Fruit fly (Drosophila melanogaster) whole organism, embryonic: Measurements from ENCODE around the gene nolo.

Experiments used
- Abd-B ChIP-seq: fragments of 200-800 bp; sonication (Bioruptor generic); optimal IDR thresholded peaks from 2 replicates; lab custom pipeline; 2018; ENCODE audit warnings: missing biosample characterization, mild to moderate bottlenecking, missing genetic modification characterization, moderate library complexity
- Adf1 ChIP-seq: fragments of 200-800 bp; sonication (Bioruptor generic); IDR thresholded peaks from 2 replicates; pipeline ENCODE4 v1.3.6; 2022; ENCODE audit warnings: missing biosample characterization, missing genetic modification characterization
- Aef1 ChIP-seq: fragments of 200-800 bp; sonication (Bioruptor generic); IDR thresholded peaks from 3 replicates; pipeline ENCODE4 v1.3.6; 2022; ENCODE audit warnings: missing biosample characterization, missing genetic modification characterization
- BEAF-32 ChIP-seq: fragments of 200-800 bp; sonication (Bioruptor generic); optimal IDR thresholded peaks from 3 replicates; lab custom pipeline; 2017; ENCODE audit warnings: missing biosample characterization, missing genetic modification characterization, mild to moderate bottlenecking, moderate library complexity, missing genetic modification reagents
- CG10565 ChIP-seq: fragments of 200-800 bp; sonication (Bioruptor generic); optimal IDR thresholded peaks from 3 replicates; lab custom pipeline; 2016; ENCODE audit warnings: missing biosample characterization, mild to moderate bottlenecking, missing genetic modification characterization
- CG11247 ChIP-seq: fragments of 200-800 bp; sonication (Bioruptor generic); IDR thresholded peaks from 2 replicates; pipeline ENCODE4 v1.3.6; 2022; ENCODE audit warnings: missing biosample characterization, missing genetic modification characterization
- CG12299 ChIP-seq: fragments of 200-800 bp; sonication (Bioruptor generic); optimal IDR thresholded peaks from 2 replicates; lab custom pipeline; 2018; ENCODE audit warnings: missing biosample characterization, mild to moderate bottlenecking, missing genetic modification characterization
- CG13894 ChIP-seq: fragments of 200-800 bp; sonication (Bioruptor generic); optimal IDR thresholded peaks from 3 replicates; lab custom pipeline; 2018; ENCODE audit warnings: missing biosample characterization, mild to moderate bottlenecking, missing genetic modification characterization, moderate library complexity
- CG15011 ChIP-seq: fragments of 200-800 bp; sonication (Bioruptor generic); optimal IDR thresholded peaks from 3 replicates; lab custom pipeline; 2018; ENCODE audit warnings: missing biosample characterization, mild to moderate bottlenecking, missing genetic modification characterization
- CG1602 ChIP-seq: fragments of 200-800 bp; sonication (Bioruptor generic); optimal IDR thresholded peaks from 3 replicates; lab custom pipeline; 2016; ENCODE audit warnings: missing biosample characterization, missing genetic modification characterization
- CG16779 ChIP-seq: fragments of 200-800 bp; sonication (Bioruptor generic); IDR thresholded peaks from 2 replicates; pipeline ENCODE4 v1.3.6; 2022; ENCODE audit warnings: missing biosample characterization, missing genetic modification characterization
- CG16815 ChIP-seq: fragments of 200-800 bp; sonication (Bioruptor generic); optimal IDR thresholded peaks from 3 replicates; lab custom pipeline; 2017; ENCODE audit warnings: missing biosample characterization, mild to moderate bottlenecking, missing genetic modification characterization
- CG17802 ChIP-seq: fragments of 200-800 bp; sonication (Bioruptor generic); optimal IDR thresholded peaks from 2 replicates; lab custom pipeline; 2018; ENCODE audit warnings: missing biosample characterization, mild to moderate bottlenecking, missing genetic modification characterization, moderate library complexity
- CG17912 ChIP-seq: fragments of 200-800 bp; sonication (Bioruptor generic); optimal IDR thresholded peaks from 2 replicates; lab custom pipeline; 2018; ENCODE audit warnings: missing biosample characterization, mild to moderate bottlenecking, missing genetic modification characterization
- CG2129 ChIP-seq: fragments of 200-800 bp; sonication (Bioruptor generic); IDR thresholded peaks from 2 replicates; pipeline ENCODE4 v1.3.6; 2022; ENCODE audit warnings: missing biosample characterization, missing genetic modification characterization; ENCODE audit not compliant: partially characterized antibody
- CG3163 ChIP-seq: fragments of 200-800 bp; sonication (Bioruptor generic); optimal IDR thresholded peaks from 3 replicates; lab custom pipeline; 2016; ENCODE audit warnings: missing biosample characterization, missing genetic modification characterization
- CG3847 ChIP-seq: fragments of 200-800 bp; sonication (Bioruptor generic); IDR thresholded peaks from 2 replicates; pipeline ENCODE4 v1.3.6; 2022; ENCODE audit warnings: missing biosample characterization, missing genetic modification characterization
- CG4328 ChIP-seq: fragments of 200-800 bp; sonication (Bioruptor generic); optimal IDR thresholded peaks from 3 replicates; lab custom pipeline; 2017; ENCODE audit warnings: missing biosample characterization, missing genetic modification reagents, missing genetic modification characterization
- CG6683 ChIP-seq: fragments of 200-800 bp; sonication (Bioruptor generic); optimal IDR thresholded peaks from 2 replicates; lab custom pipeline; 2017; ENCODE audit warnings: missing biosample characterization, mild to moderate bottlenecking, missing genetic modification characterization, missing genetic modification reagents
- CG7357 ChIP-seq: fragments of 200-800 bp; sonication (Bioruptor generic); IDR thresholded peaks from 3 replicates; pipeline ENCODE4 v1.3.6; 2022; ENCODE audit warnings: missing biosample characterization, missing genetic modification characterization
- CG7372 ChIP-seq: fragments of 200-800 bp; sonication (Bioruptor generic); IDR thresholded peaks from 2 replicates; pipeline ENCODE4 v1.3.6; 2022; ENCODE audit warnings: missing biosample characterization, missing genetic modification characterization
- CG8944 ChIP-seq: fragments of 200-800 bp; sonication (Bioruptor generic); optimal IDR thresholded peaks from 3 replicates; lab custom pipeline; 2016; ENCODE audit warnings: missing biosample characterization, missing genetic modification characterization
- CG9215 ChIP-seq: fragments of 200-800 bp; sonication (Bioruptor generic); IDR thresholded peaks from 2 replicates; pipeline ENCODE4 v1.3.6; 2022; ENCODE audit warnings: missing biosample characterization, missing genetic modification characterization
- Doc2 ChIP-seq: fragments of 200-800 bp; sonication (Bioruptor generic); IDR thresholded peaks from 2 replicates; pipeline ENCODE4 v1.3.6; 2022; ENCODE audit warnings: missing biosample characterization, missing genetic modification characterization
- Fer3 ChIP-seq: fragments of 200-800 bp; sonication (Bioruptor generic); optimal IDR thresholded peaks from 2 replicates; lab custom pipeline; 2018; ENCODE audit warnings: missing biosample characterization, mild to moderate bottlenecking, missing genetic modification characterization, moderate library complexity
- HHEX ChIP-seq: fragments of 200-800 bp; sonication (Bioruptor generic); optimal IDR thresholded peaks from 3 replicates; lab custom pipeline; 2017; ENCODE audit warnings: missing biosample characterization, mild to moderate bottlenecking, missing genetic modification characterization, missing genetic modification reagents
- Hr51 ChIP-seq, 2 experiments: fragments of 200-800 bp; sonication (Bioruptor generic); optimal IDR thresholded peaks; 2 replicates in 1 of 2; 3 replicates in 1 of 2; lab custom pipeline; 2016 to 2018; ENCODE audit warnings: missing biosample characterization in 2 of 2, missing genetic modification characterization in 2 of 2, mild to moderate bottlenecking in 1 of 2, moderate library complexity in 1 of 2
- Oaz ChIP-seq: fragments of 200-800 bp; sonication (Bioruptor generic); IDR thresholded peaks from 2 replicates; pipeline ENCODE4 v1.3.6; 2022; ENCODE audit warnings: missing biosample characterization, missing genetic modification characterization
- PHDP ChIP-seq: fragments of 200-800 bp; sonication (Bioruptor generic); optimal IDR thresholded peaks from 3 replicates; lab custom pipeline; 2018; ENCODE audit warnings: missing biosample characterization, mild to moderate bottlenecking, missing genetic modification characterization, moderate library complexity
- Ptx1 ChIP-seq: fragments of 200-800 bp; sonication (Bioruptor generic); IDR thresholded peaks from 2 replicates; pipeline ENCODE4 v1.3.6; 2022; ENCODE audit warnings: missing biosample characterization, missing genetic modification characterization
- Scr ChIP-seq: fragments of 200-800 bp; sonication (Bioruptor generic); IDR thresholded peaks from 2 replicates; pipeline ENCODE4 v1.3.6; 2022; ENCODE audit warnings: missing biosample characterization, missing genetic modification characterization; ENCODE audit not compliant: partially characterized antibody
- Side ChIP-seq: fragments of 200-800 bp; sonication (Bioruptor generic); optimal IDR thresholded peaks from 2 replicates; lab custom pipeline; 2016; ENCODE audit warnings: missing biosample characterization, missing genetic modification characterization
- Xrp1 ChIP-seq: fragments of 200-800 bp; sonication (Bioruptor generic); IDR thresholded peaks from 2 replicates; pipeline ENCODE4 v1.3.6; 2022; ENCODE audit warnings: missing biosample characterization, missing genetic modification characterization
- ap ChIP-seq: fragments of 200-800 bp; sonication (Bioruptor generic); IDR thresholded peaks from 2 replicates; pipeline ENCODE4 v1.3.6; 2022; ENCODE audit warnings: missing biosample characterization, missing genetic modification characterization
- ara ChIP-seq: fragments of 200-800 bp; sonication (Bioruptor generic); IDR thresholded peaks from 2 replicates; pipeline ENCODE4 v1.3.6; 2022; ENCODE audit warnings: missing biosample characterization, missing genetic modification characterization
- ase ChIP-seq: fragments of 200-800 bp; sonication (Bioruptor generic); IDR thresholded peaks from 3 replicates; pipeline ENCODE4 v1.3.6; 2022; ENCODE audit warnings: missing biosample characterization, missing genetic modification characterization
- br ChIP-seq: fragments of >200 bp; optimal IDR thresholded peaks from 2 replicates; lab custom pipeline; 2017
- cwo ChIP-seq: fragments of 200-800 bp; sonication (Bioruptor generic); optimal IDR thresholded peaks from 3 replicates; lab custom pipeline; 2017; ENCODE audit warnings: missing biosample characterization, missing genetic modification characterization, mild to moderate bottlenecking, moderate library complexity, missing genetic modification reagents
- dmrt11E ChIP-seq: fragments of 200-800 bp; sonication (Bioruptor generic); optimal IDR thresholded peaks from 3 replicates; lab custom pipeline; 2018; ENCODE audit warnings: missing biosample characterization, mild to moderate bottlenecking, missing genetic modification characterization, moderate library complexity
- fd3F ChIP-seq: fragments of 200-800 bp; sonication (Bioruptor generic); optimal IDR thresholded peaks from 2 replicates; lab custom pipeline; 2018; ENCODE audit warnings: missing biosample characterization, mild to moderate bottlenecking, missing genetic modification characterization, moderate library complexity
- fd64A ChIP-seq: fragments of 200-800 bp; sonication (Bioruptor generic); optimal IDR thresholded peaks from 3 replicates; lab custom pipeline; 2018; ENCODE audit warnings: missing biosample characterization, mild to moderate bottlenecking, missing genetic modification characterization
- gcm ChIP-seq: fragments of 200-800 bp; sonication (Bioruptor generic); optimal IDR thresholded peaks from 2 replicates; lab custom pipeline; 2019; ENCODE audit warnings: missing biosample characterization, mild to moderate bottlenecking, missing genetic modification characterization, moderate library complexity
- hb ChIP-seq: fragments of 200-800 bp; sonication (Bioruptor generic); IDR thresholded peaks from 3 replicates; pipeline ENCODE4 v1.3.6; 2022; ENCODE audit warnings: missing biosample characterization, missing genetic modification characterization; ENCODE audit not compliant: partially characterized antibody
- hkb ChIP-seq, 2 experiments: fragments of 200-800 bp in 1 of 2; fragments of >200 bp in 1 of 2; sonication (Bioruptor generic) in 1 of 2; IDR thresholded peaks in 1 of 2; optimal IDR thresholded peaks in 1 of 2; 2 replicates each; pipeline versions ENCODE4 v1.3.6 to Lab custom; 2017 to 2022; ENCODE audit warnings: missing biosample characterization in 1 of 2, missing genetic modification characterization in 1 of 2
- prd ChIP-seq, 3 experiments: fragments of >200 bp in 2 of 3; fragments of 200-800 bp in 1 of 3; sonication (Bioruptor generic) in 1 of 3; optimal IDR thresholded peaks in 2 of 3; IDR thresholded peaks in 1 of 3; 2 replicates in 2 of 3; 3 replicates in 1 of 3; pipeline versions ENCODE4 v1.3.6 to Lab custom; 2017 to 2022; ENCODE audit warnings: missing biosample characterization in 1 of 3, missing genetic modification characterization in 1 of 3
- pzg ChIP-seq: fragments of 200-800 bp; sonication (Bioruptor generic); optimal IDR thresholded peaks from 3 replicates; lab custom pipeline; 2018; ENCODE audit warnings: missing biosample characterization, mild to moderate bottlenecking, missing genetic modification characterization, moderate library complexity
- schlank ChIP-seq: fragments of 200-800 bp; sonication (Bioruptor generic); optimal IDR thresholded peaks from 2 replicates; lab custom pipeline; 2018; ENCODE audit warnings: missing biosample characterization, mild to moderate bottlenecking, missing genetic modification characterization
- sens-2 ChIP-seq: fragments of 200-800 bp; sonication (Bioruptor generic); IDR thresholded peaks from 2 replicates; pipeline ENCODE4 v1.3.6; 2022; ENCODE audit warnings: missing biosample characterization, missing genetic modification characterization
- sug ChIP-seq: fragments of 200-800 bp; optimal IDR thresholded peaks from 2 replicates; lab custom pipeline; 2019; ENCODE audit warnings: missing biosample characterization, mild to moderate bottlenecking, missing genetic modification characterization, moderate library complexity

The nolo gene

dm6 chr2L:21657426-21657825 is 26.5 kb upstream of the nolo start (continued):
- no peak; the same call in 1 of the 2 replicates for TF ChIP-seq ara (GFP tag; lab: Robert Waterston, UW)
- TF ChIP-seq Side (GFP tag; lab: Kevin White, UChicago), result peak; percentile 22
- no peak for TF ChIP-seq schlank (tag; lab: Kevin White, UChicago)
- peak; percentile 23 for TF ChIP-seq CG16815
- TF ChIP-seq Ptx1 (GFP tag; lab: Robert Waterston, UW), result peak; percentile 74
- TF ChIP-seq br, result no peak
- TF ChIP-seq Oaz (GFP tag; lab: Robert Waterston, UW), result no peak
- peak; percentile 31 for TF ChIP-seq dmrt11E
- no peak for TF ChIP-seq cwo (GFP tag; lab: Kevin White, UChicago)
- TF ChIP-seq CG13894 (tag; lab: Kevin White, UChicago), result no peak
- TF ChIP-seq CG11247 (GFP tag; lab: Robert Waterston, UW), result no peak
- no peak for TF ChIP-seq fd64A
- no peak for TF ChIP-seq CG2129 (GFP tag; lab: Robert Waterston, UW)
- TF ChIP-seq CG4328 (GFP tag; lab: Kevin White, UChicago), result peak; percentile 44
- TF ChIP-seq sug (tag; lab: Kevin White, UChicago), result peak; percentile 37
- peak; percentile 57 for TF ChIP-seq pzg (GFP tag; lab: Kevin White, UChicago)
- no peak for TF ChIP-seq prd (optimal IDR thresholded peaks at IDR 0.05; lab: Kevin White, UChicago)
- TF ChIP-seq prd (GFP tag; IDR thresholded peaks at IDR 0.05; lab: Robert Waterston, UW), result no peak; the same call in 2 of the 3 replicates
- no peak; the same call in 2 of the 3 replicates for TF ChIP-seq Aef1 (GFP tag; lab: Robert Waterston, UW)
- TF ChIP-seq CG17802, result peak; percentile 85
- TF ChIP-seq CG7372 (GFP tag; lab: Robert Waterston, UW), result 0 out of 2 replicates have a peak, but pooled peaks have one; percentile 33
- TF ChIP-seq CG9215 (GFP tag; lab: Robert Waterston, UW), result no peak
- no peak for TF ChIP-seq hb (GFP tag; lab: Robert Waterston, UW)
- peak; percentile 73 for TF ChIP-seq Xrp1
- peak; percentile 59 for TF ChIP-seq Fer3 (tag; lab: Kevin White, UChicago)
- peak; percentile 27 for TF ChIP-seq CG1602
- peak in 1 of 2 experiments; percentile 67 for TF ChIP-seq Hr51 (GFP tag; optimal IDR thresholded peaks at IDR 0.05; lab: Kevin White, UChicago)
- TF ChIP-seq fd3F (GFP tag; lab: Kevin White, UChicago), result peak; percentile 23
- 0 out of 2 replicates have a peak, but pooled peaks have one; percentile 30 for TF ChIP-seq Adf1 (GFP tag; lab: Robert Waterston, UW)
- TF ChIP-seq hkb (optimal IDR thresholded peaks at IDR 0.05; lab: Kevin White, UChicago), result no peak
- peak; percentile 64; the same call in 1 of the 2 replicates for TF ChIP-seq hkb (GFP tag; IDR thresholded peaks at IDR 0.05; lab: Robert Waterston, UW)
- no peak for TF ChIP-seq sens-2
- peak; percentile 57 for TF ChIP-seq PHDP (tag; lab: Kevin White, UChicago)
- TF ChIP-seq Abd-B (GFP tag; lab: Kevin White, UChicago), result no peak
- no peak for TF ChIP-seq CG17912 (GFP tag; lab: Kevin White, UChicago)
- TF ChIP-seq CG7357 (GFP tag; lab: Robert Waterston, UW), result peak; percentile 48; the same call in 2 of the 3 replicates
- TF ChIP-seq CG3163 (GFP tag; lab: Kevin White, UChicago), result peak; percentile 13
- peak; percentile 71 for TF ChIP-seq CG16779
- no peak for TF ChIP-seq CG15011
- peak; percentile 37 for TF ChIP-seq BEAF-32 (GFP tag; lab: Kevin White, UChicago)
- TF ChIP-seq CG3847 (GFP tag; lab: Robert Waterston, UW), result no peak
- TF ChIP-seq HHEX (GFP tag; lab: Kevin White, UChicago), result peak; percentile 34
- TF ChIP-seq CG12299 (tag; lab: Kevin White, UChicago), result peak; percentile 1
- no peak for TF ChIP-seq Doc2 (GFP tag; lab: Robert Waterston, UW)
- TF ChIP-seq Scr, result peak; percentile 50
- TF ChIP-seq ap, result no peak; the same call in 1 of the 2 replicates
- peak; percentile 74 for TF ChIP-seq CG8944 (GFP tag; lab: Kevin White, UChicago)
- no peak for TF ChIP-seq CG10565 (GFP tag; lab: Kevin White, UChicago)
- TF ChIP-seq CG6683 (GFP tag; lab: Kevin White, UChicago), result no peak
- TF ChIP-seq gcm (GFP tag; lab: Kevin White, UChicago), result no peak
- no peak for TF ChIP-seq ase (GFP tag; lab: Robert Waterston, UW)
